Fruit fly (Drosophila melanogaster) whole organism, prepupa: ENCODE measurements around the gene CG14440.
A peak's percentile ranks its signal among the peaks of the same experiment; 100 is the strongest.

Experiments used
- CG10669 ChIP-seq: fragments of 200-800 bp; sonication (Bioruptor generic); optimal IDR thresholded peaks from 3 replicates; lab custom pipeline; 2018; ENCODE audit warnings: missing biosample characterization, mild to moderate bottlenecking, missing genetic modification characterization, moderate library complexity
- CG11902 ChIP-seq: fragments of 200-800 bp; sonication (Bioruptor generic); optimal IDR thresholded peaks from 3 replicates; lab custom pipeline; 2016; ENCODE audit warnings: missing biosample characterization, missing genetic modification characterization
- CG15336 ChIP-seq: fragments of 200-800 bp; sonication (Bioruptor generic); IDR thresholded peaks from 2 replicates; pipeline ENCODE4 v1.3.6; 2022; ENCODE audit warnings: missing biosample characterization, missing genetic modification characterization
- CG16779 ChIP-seq: fragments of 200-800 bp; sonication (Bioruptor generic); optimal IDR thresholded peaks from 3 replicates; lab custom pipeline; 2017; ENCODE audit warnings: missing biosample characterization, mild to moderate bottlenecking, missing genetic modification characterization
- CG3032 ChIP-seq: fragments of 200-800 bp; optimal IDR thresholded peaks from 2 replicates; lab custom pipeline; 2019; ENCODE audit warnings: missing biosample characterization, mild to moderate bottlenecking, missing genetic modification characterization, moderate library complexity
- CG32006 ChIP-seq: fragments of 200-800 bp; sonication (Bioruptor generic); optimal IDR thresholded peaks from 3 replicates; lab custom pipeline; 2017; ENCODE audit warnings: missing biosample characterization, mild to moderate bottlenecking, missing genetic modification characterization
- CG34406 ChIP-seq: fragments of 200-800 bp; sonication (Bioruptor generic); optimal IDR thresholded peaks from 3 replicates; lab custom pipeline; 2016; ENCODE audit warnings: missing biosample characterization, missing genetic modification characterization
- CG3919 ChIP-seq: fragments of 200-800 bp; sonication (Bioruptor generic); optimal IDR thresholded peaks from 3 replicates; lab custom pipeline; 2016; ENCODE audit warnings: missing biosample characterization, missing genetic modification characterization
- CG6163 ChIP-seq: fragments of 200-800 bp; sonication (Bioruptor generic); IDR thresholded peaks from 3 replicates; pipeline ENCODE4 v1.3.6; 2022; ENCODE audit warnings: missing biosample characterization, missing genetic modification characterization
- CG6792 ChIP-seq: fragments of 200-800 bp; sonication (Bioruptor generic); optimal IDR thresholded peaks from 3 replicates; lab custom pipeline; 2016; ENCODE audit warnings: missing biosample characterization, missing genetic modification characterization
- CG6808 ChIP-seq: fragments of 200-800 bp; sonication (Bioruptor generic); optimal IDR thresholded peaks from 3 replicates; lab custom pipeline; 2017; ENCODE audit warnings: missing biosample characterization, missing genetic modification characterization, mild to moderate bottlenecking, moderate library complexity, missing genetic modification reagents
- CG6854 ChIP-seq: fragments of 200-800 bp; sonication (Bioruptor generic); optimal IDR thresholded peaks from 2 replicates; lab custom pipeline; 2017; ENCODE audit warnings: missing biosample characterization, mild to moderate bottlenecking, missing genetic modification characterization
- CG7368 ChIP-seq: fragments of 200-800 bp; sonication (Bioruptor generic); optimal IDR thresholded peaks from 3 replicates; lab custom pipeline; 2016; ENCODE audit warnings: missing biosample characterization, missing genetic modification characterization
- CG8119 ChIP-seq: fragments of 200-800 bp; sonication (Bioruptor generic); IDR thresholded peaks from 3 replicates; pipeline ENCODE4 v1.3.6; 2022; ENCODE audit warnings: missing biosample characterization, missing genetic modification characterization
- CG8319 ChIP-seq: fragments of 200-800 bp; sonication (Bioruptor generic); optimal IDR thresholded peaks from 3 replicates; lab custom pipeline; 2016; ENCODE audit warnings: missing biosample characterization, missing genetic modification characterization
- CG9139 ChIP-seq: fragments of 200-800 bp; sonication (Bioruptor generic); optimal IDR thresholded peaks from 3 replicates; lab custom pipeline; 2017; ENCODE audit warnings: missing biosample characterization, mild to moderate bottlenecking, missing genetic modification characterization
- Eip75B ChIP-seq: fragments of 200-800 bp; sonication (Bioruptor generic); optimal IDR thresholded peaks from 3 replicates; lab custom pipeline; 2016; ENCODE audit warnings: missing biosample characterization, missing genetic modification characterization
- Eip78C ChIP-seq: fragments of 200-800 bp; sonication (Bioruptor generic); peaks from one replicate; lab custom pipeline; 2016; ENCODE audit warnings: missing biosample characterization, missing genetic modification characterization
- Ets96B ChIP-seq: fragments of 200-800 bp; optimal IDR thresholded peaks from 2 replicates; lab custom pipeline; 2019; ENCODE audit warnings: missing biosample characterization, mild to moderate bottlenecking, missing genetic modification characterization, moderate library complexity
- Hr38 ChIP-seq: sonication (Bioruptor generic); optimal IDR thresholded peaks from 2 replicates; lab custom pipeline; 2016; ENCODE audit warnings: missing biosample characterization, missing genetic modification characterization
- Lpt ChIP-seq: fragments of 200-800 bp; sonication (Bioruptor generic); optimal IDR thresholded peaks from 3 replicates; lab custom pipeline; 2016; ENCODE audit warnings: missing biosample characterization, missing genetic modification characterization
- Met ChIP-seq: fragments of 200-800 bp; sonication (Bioruptor generic); optimal IDR thresholded peaks from 3 replicates; lab custom pipeline; 2016; ENCODE audit warnings: missing biosample characterization, missing genetic modification characterization
- Smox ChIP-seq: fragments of 200-800 bp; sonication (Bioruptor generic); optimal IDR thresholded peaks from 3 replicates; lab custom pipeline; 2016; ENCODE audit warnings: missing biosample characterization, missing genetic modification characterization
- Sox102F ChIP-seq: fragments of 200-800 bp; sonication (Bioruptor generic); optimal IDR thresholded peaks from 2 replicates; lab custom pipeline; 2016; ENCODE audit warnings: missing biosample characterization, mild to moderate bottlenecking, missing genetic modification characterization
- Sox14 ChIP-seq: fragments of 200-800 bp; sonication (Bioruptor generic); optimal IDR thresholded peaks from 3 replicates; lab custom pipeline; 2016; ENCODE audit warnings: missing biosample characterization, missing genetic modification characterization
- Sox15 ChIP-seq: fragments of 200-800 bp; sonication (Bioruptor generic); optimal IDR thresholded peaks from 3 replicates; lab custom pipeline; 2016; ENCODE audit warnings: missing biosample characterization, missing genetic modification characterization
- achi ChIP-seq: fragments of 200-800 bp; sonication (Bioruptor generic); optimal IDR thresholded peaks from 3 replicates; lab custom pipeline; 2016; ENCODE audit warnings: missing biosample characterization, missing genetic modification characterization
- cyc ChIP-seq: fragments of 200-800 bp; sonication (Bioruptor generic); optimal IDR thresholded peaks from 3 replicates; lab custom pipeline; 2016; ENCODE audit warnings: missing biosample characterization, missing genetic modification characterization
- dac ChIP-seq: fragments of 200-800 bp; sonication (Bioruptor generic); optimal IDR thresholded peaks from 2 replicates; lab custom pipeline; 2017; ENCODE audit warnings: missing biosample characterization, mild to moderate bottlenecking, missing genetic modification characterization
- fd85E ChIP-seq: fragments of 200-800 bp; sonication (Bioruptor generic); optimal IDR thresholded peaks from 3 replicates; lab custom pipeline; 2016; ENCODE audit warnings: missing biosample characterization, missing genetic modification characterization
- fkh ChIP-seq: fragments of 200-800 bp; sonication (Bioruptor generic); optimal IDR thresholded peaks from 3 replicates; lab custom pipeline; 2017; ENCODE audit warnings: missing biosample characterization, mild to moderate bottlenecking, missing genetic modification characterization, moderate library complexity
- net ChIP-seq: fragments of 200-800 bp; sonication (Bioruptor generic); optimal IDR thresholded peaks from 3 replicates; lab custom pipeline; 2016; ENCODE audit warnings: missing biosample characterization, missing genetic modification characterization
- spab ChIP-seq: fragments of 200-800 bp; sonication (Bioruptor generic); optimal IDR thresholded peaks from 2 replicates; lab custom pipeline; 2017; ENCODE audit warnings: missing biosample characterization, mild to moderate bottlenecking, missing genetic modification characterization, missing genetic modification reagents
- ss ChIP-seq, 2 experiments: fragments of 200-800 bp; sonication (Bioruptor generic); optimal IDR thresholded peaks; 2 replicates in 1 of 2; 3 replicates in 1 of 2; lab custom pipeline; 2017 to 2018; ENCODE audit warnings: mild to moderate bottlenecking in 2 of 2, missing biosample characterization in 2 of 2, missing genetic modification characterization in 2 of 2, moderate library complexity in 1 of 2
- svp ChIP-seq: fragments of 200-800 bp; sonication (Bioruptor generic); peaks from one replicate; lab custom pipeline; 2016; ENCODE audit warnings: missing biosample characterization, missing genetic modification characterization
- topi ChIP-seq: fragments of 200-800 bp; sonication (Bioruptor generic); optimal IDR thresholded peaks from 3 replicates; lab custom pipeline; 2016; ENCODE audit warnings: missing biosample characterization, missing genetic modification characterization

CG14440 gene

dm6 chrX:6724904-6725505 lies 26.6 kb upstream of the CG14440 start:
- TF ChIP-seq CG32006 (GFP tag; lab: Kevin White, UChicago) (peak; percentile 35), cyc (GFP tag; lab: Kevin White, UChicago) (no peak), Eip78C (peak; percentile 59), CG6163 (peak; percentile 39; the same call in 2 of the 3 replicates), CG10669 (GFP tag; lab: Kevin White, UChicago) (peak; percentile 7), net (GFP tag; lab: Kevin White, UChicago) (no peak), fkh (no peak), CG8119 (GFP tag; lab: Robert Waterston, UW) (no peak), CG3919 (GFP tag; lab: Kevin White, UChicago) (peak; percentile 29), svp (GFP tag; lab: Kevin White, UChicago) (peak; percentile 92), dac (GFP tag; lab: Kevin White, UChicago) (no peak), fd85E (GFP tag; lab: Kevin White, UChicago) (no peak)

dm6 chrX:6723622-6724021 lies 25.3 kb upstream of the CG14440 start:
- TF ChIP-seq CG7368 (GFP tag; lab: Kevin White, UChicago) (no peak), svp (GFP tag; lab: Kevin White, UChicago) (peak; percentile 68)

dm6 chrX:6719968-6720367 lies 21.6 kb upstream of the CG14440 start:
- peak; percentile 74 for TF ChIP-seq fkh
- peak; percentile 12 for TF ChIP-seq Eip78C
- no peak for TF ChIP-seq CG9139

- TF ChIP-seq achi (GFP tag; lab: Kevin White, UChicago), result no peak
- peak; percentile 66 for TF ChIP-seq Eip78C
- TF ChIP-seq Eip75B (GFP tag; lab: Kevin White, UChicago), result no peak
- 0 out of 3 replicates have a peak, but pooled peaks have one; percentile 45 for TF ChIP-seq CG6163
- no peak for TF ChIP-seq ss (GFP tag; optimal IDR thresholded peaks at IDR 0.05; lab: Kevin White, UChicago)
- TF ChIP-seq CG8119 (GFP tag; lab: Robert Waterston, UW), result peak; percentile 48; the same call in 2 of the 3 replicates
- TF ChIP-seq Smox (GFP tag; lab: Kevin White, UChicago), result no peak
- TF ChIP-seq cyc (GFP tag; lab: Kevin White, UChicago), result no peak
- TF ChIP-seq svp (GFP tag; lab: Kevin White, UChicago), result peak; percentile 59
- no peak for TF ChIP-seq CG6854
- no peak for TF ChIP-seq CG6792 (GFP tag; lab: Kevin White, UChicago)
- TF ChIP-seq Sox15, result no peak
- no peak for TF ChIP-seq CG6808 (GFP tag; lab: Kevin White, UChicago)
- peak; percentile 6 for TF ChIP-seq CG10669 (GFP tag; lab: Kevin White, UChicago)
- TF ChIP-seq Sox14 (GFP tag; lab: Kevin White, UChicago), result no peak
- no peak for TF ChIP-seq CG9139
- TF ChIP-seq Met, result peak; percentile 9
- TF ChIP-seq CG15336, result peak; percentile 48
- TF ChIP-seq net (GFP tag; lab: Kevin White, UChicago), result no peak
- TF ChIP-seq CG7368 (GFP tag; lab: Kevin White, UChicago), result no peak
- no peak for TF ChIP-seq CG16779
- TF ChIP-seq spab (GFP tag; lab: Kevin White, UChicago), result no peak
- TF ChIP-seq fkh, result no peak
Measured at dm6 chrX:6719259-6719658, 20.9 kb upstream of the CG14440 start.

dm6 chrX:6716170-6716569 lies 17.8 kb upstream of the CG14440 start:
- TF ChIP-seq CG8319 (no peak), net (GFP tag; lab: Kevin White, UChicago) (no peak), CG11902 (no peak), CG34406 (GFP tag; lab: Kevin White, UChicago) (no peak), Hr38 (GFP tag; lab: Kevin White, UChicago) (no peak), Ets96B (tag; lab: Kevin White, UChicago) (no peak), Eip75B (GFP tag; lab: Kevin White, UChicago) (no peak), CG15336 (no peak), Sox15 (no peak), Lpt (GFP tag; lab: Kevin White, UChicago) (no peak), topi (GFP tag; lab: Kevin White, UChicago) (no peak), CG3032 (tag; lab: Kevin White, UChicago) (no peak), Sox102F (GFP tag; lab: Kevin White, UChicago) (no peak)
